Worm (Caenorhabditis elegans) whole organism, L4 larva: ENCODE measurements around the gene Y37B11A.3.

Experiments used
- D1046.2 ChIP-seq: fragments of 200-800 bp; sonication (Bioruptor generic); IDR thresholded peaks from 2 replicates; pipeline ENCODE4 v1.3.6; 2022; ENCODE audit warnings: missing genetic modification characterization, missing compliant biosample characterization
- F10B5.3 ChIP-seq: sonication (generic microtip); optimal IDR thresholded peaks from 2 replicates; lab custom pipeline; 2016; ENCODE audit warnings: mild to moderate bottlenecking, missing genetic modification characterization, missing compliant biosample characterization
- F26F4.8 ChIP-seq: fragments of 200-800 bp; sonication (Bioruptor generic); conservative IDR thresholded peaks from 2 replicates; pipeline ENCODE4 v1.3.6; 2022; ENCODE audit warnings: missing genetic modification characterization, missing compliant biosample characterization
- T26A8.4 ChIP-seq: fragments of 200-800 bp; sonication (Bioruptor generic); IDR thresholded peaks from 2 replicates; pipeline ENCODE4 v1.3.6; 2022; ENCODE audit warnings: missing genetic modification characterization, missing compliant biosample characterization
- Y48G9A.11 ChIP-seq: fragments of 200-800 bp; sonication (Bioruptor generic); IDR thresholded peaks from 2 replicates; pipeline ENCODE4 v1.3.6; 2022; ENCODE audit warnings: missing genetic modification reagents, missing genetic modification characterization, missing compliant biosample characterization
- Y5F2A.4 ChIP-seq: fragments of 200-800 bp; sonication (Bioruptor generic); optimal IDR thresholded peaks from 2 replicates; lab custom pipeline; 2018; ENCODE audit warnings: mild to moderate bottlenecking, missing genetic modification characterization, missing compliant biosample characterization
- Y75B8A.6 ChIP-seq: fragments of 200-800 bp; sonication (Bioruptor generic); IDR thresholded peaks from 2 replicates; pipeline ENCODE4 v1.3.6; 2022; ENCODE audit warnings: missing genetic modification reagents, missing genetic modification characterization, missing compliant biosample characterization
- ZK337.2 ChIP-seq: fragments of 200-800 bp; sonication (Bioruptor generic); IDR thresholded peaks from 2 replicates; pipeline ENCODE4 v1.3.6; 2022; ENCODE audit warnings: missing genetic modification reagents, missing genetic modification characterization, missing compliant biosample characterization
- ZK546.5 ChIP-seq, 2 experiments: sonication (generic microtip); optimal IDR thresholded peaks; 2 replicates each; lab custom pipeline; 2017; ENCODE audit warnings: missing biosample characterization in 2 of 2, missing genetic modification characterization in 2 of 2
- aly-2 ChIP-seq: sonication (generic microtip); optimal IDR thresholded peaks from 2 replicates; lab custom pipeline; 2018; ENCODE audit warnings: missing biosample characterization, missing genetic modification characterization
- arid-1 ChIP-seq: fragments of 200-800 bp; sonication (Bioruptor generic); conservative IDR thresholded peaks from 2 replicates; pipeline ENCODE4 v1.3.6; 2022; ENCODE audit warnings: missing genetic modification reagents, missing genetic modification characterization, missing compliant biosample characterization
- ceh-20 ChIP-seq: fragments of 200-800 bp; sonication (Bioruptor generic); IDR thresholded peaks from 2 replicates; pipeline ENCODE4 v1.3.6; 2022; ENCODE audit warnings: missing genetic modification reagents, missing genetic modification characterization, missing compliant biosample characterization
- ceh-32 ChIP-seq: sonication (generic microtip); optimal IDR thresholded peaks from 2 replicates; lab custom pipeline; 2016; ENCODE audit warnings: mild to moderate bottlenecking, missing genetic modification characterization, missing compliant biosample characterization; ENCODE audit not compliant: poor library complexity
- cey-2 ChIP-seq: sonication (generic microtip); optimal IDR thresholded peaks from 3 replicates; lab custom pipeline; 2017; ENCODE audit warnings: missing genetic modification characterization, mild to moderate bottlenecking, missing compliant biosample characterization, antibody characterized with exemption, borderline replicate concordance; ENCODE audit not compliant: insufficient read depth
- daf-12 ChIP-seq: fragments of 150-350 bp; optimal IDR thresholded peaks from 2 replicates; lab custom pipeline; 2014; ENCODE audit warnings: missing biosample characterization, missing genetic modification reagents, missing genetic modification characterization
- daf-16 ChIP-seq, 3 experiments: sonication (generic microtip); optimal IDR thresholded peaks; 2 replicates each; lab custom pipeline; 2016 to 2017; ENCODE audit warnings: missing genetic modification characterization in 3 of 3, missing genetic modification reagents in 3 of 3, mild to moderate bottlenecking in 2 of 3, missing compliant biosample characterization in 2 of 3, missing biosample characterization in 1 of 3, moderate library complexity in 1 of 3
- daf-19 ChIP-seq: fragments of 200-800 bp; sonication (Bioruptor generic); conservative IDR thresholded peaks from 2 replicates; pipeline ENCODE4 v1.3.6; 2022; ENCODE audit warnings: missing genetic modification characterization, missing compliant biosample characterization
- dmd-6 ChIP-seq: fragments of 200-800 bp; sonication (Bioruptor generic); IDR thresholded peaks from 2 replicates; pipeline ENCODE4 v1.3.6; 2022; ENCODE audit warnings: missing genetic modification reagents, missing genetic modification characterization, missing compliant biosample characterization
- dmd-9 ChIP-seq: fragments of 200-800 bp; sonication (Bioruptor generic); IDR thresholded peaks from 2 replicates; pipeline ENCODE4 v1.3.6; 2022; ENCODE audit warnings: missing genetic modification reagents, missing genetic modification characterization, missing compliant biosample characterization
- dve-1 ChIP-seq: sonication (generic microtip); optimal IDR thresholded peaks from 2 replicates; lab custom pipeline; 2017; ENCODE audit warnings: antibody characterized with exemption, mild to moderate bottlenecking, missing genetic modification characterization, missing compliant biosample characterization; ENCODE audit not compliant: insufficient read depth
- egl-43 ChIP-seq: fragments of 200-800 bp; sonication (Bioruptor generic); IDR thresholded peaks from 2 replicates; pipeline ENCODE4 v1.3.6; 2022; ENCODE audit warnings: missing genetic modification reagents, missing genetic modification characterization, missing compliant biosample characterization
- gei-8 ChIP-seq: fragments of 200-800 bp; sonication (Bioruptor generic); optimal IDR thresholded peaks from 2 replicates; lab custom pipeline; 2018; ENCODE audit warnings: mild to moderate bottlenecking, missing genetic modification characterization, missing compliant biosample characterization
- hlh-11 ChIP-seq: fragments of 200-800 bp; sonication (Bioruptor generic); optimal IDR thresholded peaks from 2 replicates; lab custom pipeline; 2018; ENCODE audit warnings: mild to moderate bottlenecking, missing genetic modification characterization, missing compliant biosample characterization
- lim-7 ChIP-seq: fragments of 200-800 bp; sonication (Bioruptor generic); IDR thresholded peaks from 2 replicates; pipeline ENCODE4 v1.3.6; 2022; ENCODE audit warnings: missing genetic modification characterization, missing compliant biosample characterization
- lin-1 ChIP-seq: fragments of 200-800 bp; sonication (Bioruptor generic); IDR thresholded peaks from 2 replicates; pipeline ENCODE4 v1.3.6; 2022; ENCODE audit warnings: missing genetic modification reagents, missing genetic modification characterization, missing compliant biosample characterization
- lin-38 ChIP-seq: fragments of 200-800 bp; sonication (Bioruptor generic); IDR thresholded peaks from 2 replicates; pipeline ENCODE4 v1.3.6; 2022; ENCODE audit warnings: missing genetic modification reagents, missing genetic modification characterization, missing compliant biosample characterization
- lin-39 ChIP-seq: fragments of 150-350 bp; optimal IDR thresholded peaks from 2 replicates; lab custom pipeline; 2014; ENCODE audit warnings: missing biosample characterization, missing genetic modification reagents, missing genetic modification characterization
- madf-9 ChIP-seq: fragments of 200-800 bp; sonication (Bioruptor generic); conservative IDR thresholded peaks from 2 replicates; pipeline ENCODE4 v1.3.6; 2022; ENCODE audit warnings: missing genetic modification reagents, missing genetic modification characterization, missing compliant biosample characterization
- mdt-29 ChIP-seq: fragments of 200-800 bp; sonication (Bioruptor generic); IDR thresholded peaks from 2 replicates; pipeline ENCODE4 v1.3.6; 2022; ENCODE audit warnings: missing genetic modification reagents, missing genetic modification characterization, missing compliant biosample characterization
- mep-1 ChIP-seq: fragments of 150-350 bp; sonication (generic microtip); optimal IDR thresholded peaks from 3 replicates; lab custom pipeline; 2014; ENCODE audit warnings: missing biosample characterization, missing genetic modification characterization
- mes-2 ChIP-seq: sonication (generic microtip); optimal IDR thresholded peaks from 2 replicates; lab custom pipeline; 2016; ENCODE audit warnings: missing genotype, mild to moderate bottlenecking, missing genetic modification characterization, missing compliant biosample characterization; ENCODE audit not compliant: poor library complexity, severe bottlenecking
- mxl-3 ChIP-seq: fragments of 200-800 bp; sonication (Bioruptor generic); optimal IDR thresholded peaks from 2 replicates; lab custom pipeline; 2018; ENCODE audit warnings: mild to moderate bottlenecking, missing genetic modification characterization, missing compliant biosample characterization
- nhr-11 ChIP-seq: fragments of 150-350 bp; optimal IDR thresholded peaks from 2 replicates; lab custom pipeline; 2014; ENCODE audit warnings: missing biosample characterization, missing genetic modification characterization
- nhr-111 ChIP-seq: fragments of 200-800 bp; sonication (Bioruptor generic); optimal IDR thresholded peaks from 2 replicates; lab custom pipeline; 2018; ENCODE audit warnings: mild to moderate bottlenecking, missing genetic modification characterization, missing compliant biosample characterization
- nhr-237 ChIP-seq: sonication (generic microtip); optimal IDR thresholded peaks from 2 replicates; lab custom pipeline; 2017; ENCODE audit warnings: missing biosample characterization, missing genetic modification characterization
- nhr-25 ChIP-seq: sonication (generic microtip); optimal IDR thresholded peaks from 2 replicates; lab custom pipeline; 2017; ENCODE audit warnings: missing genetic modification characterization, mild to moderate bottlenecking, missing compliant biosample characterization, antibody characterized with exemption, moderate library complexity, borderline replicate concordance; ENCODE audit not compliant: insufficient read depth
- nhr-28 ChIP-seq: fragments of 150-350 bp; optimal IDR thresholded peaks from 2 replicates; lab custom pipeline; 2014; ENCODE audit warnings: missing biosample characterization, missing genetic modification characterization
- nhr-41 ChIP-seq: fragments of 200-800 bp; sonication (Bioruptor generic); IDR thresholded peaks from 2 replicates; pipeline ENCODE4 v1.3.6; 2022; ENCODE audit warnings: missing genetic modification reagents, missing genetic modification characterization, missing compliant biosample characterization
- nhr-77 ChIP-seq: fragments of 150-350 bp; optimal IDR thresholded peaks from 2 replicates; lab custom pipeline; 2014; ENCODE audit warnings: missing biosample characterization, missing genetic modification characterization
- pha-4 ChIP-seq, 2 experiments: fragments of 150-350 bp in 1 of 2; fragments of 200-800 bp in 1 of 2; sonication (Bioruptor generic) in 1 of 2; IDR thresholded peaks in 1 of 2; optimal IDR thresholded peaks in 1 of 2; 2 replicates each; pipeline versions ENCODE4 v1.3.6 to Lab custom; 2014 to 2022; ENCODE audit warnings: missing genetic modification characterization in 2 of 2, missing genetic modification reagents in 2 of 2, missing biosample characterization in 1 of 2, missing compliant biosample characterization in 1 of 2
- pqm-1 ChIP-seq: sonication (generic microtip); optimal IDR thresholded peaks from 2 replicates; lab custom pipeline; 2017; ENCODE audit warnings: missing biosample characterization, missing genetic modification characterization
- set-16 ChIP-seq: fragments of 200-800 bp; sonication (Bioruptor generic); IDR thresholded peaks from 2 replicates; pipeline ENCODE4 v1.3.6; 2022; ENCODE audit warnings: missing genetic modification reagents, missing genetic modification characterization, missing compliant biosample characterization
- skn-1 ChIP-seq: fragments of 150-350 bp; optimal IDR thresholded peaks from 2 replicates; lab custom pipeline; 2014; ENCODE audit warnings: missing biosample characterization, missing genetic modification characterization
- spr-3 ChIP-seq: fragments of 200-800 bp; sonication (Bioruptor generic); optimal IDR thresholded peaks from 2 replicates; lab custom pipeline; 2018; ENCODE audit warnings: mild to moderate bottlenecking, missing genetic modification characterization, missing compliant biosample characterization
- tra-1 ChIP-seq: fragments of 200-800 bp; sonication (Bioruptor generic); IDR thresholded peaks from 2 replicates; pipeline ENCODE4 v1.3.6; 2022; ENCODE audit warnings: missing genetic modification reagents, missing genetic modification characterization, missing compliant biosample characterization
- unc-39 ChIP-seq: sonication (generic microtip); optimal IDR thresholded peaks from 2 replicates; lab custom pipeline; 2017; ENCODE audit warnings: missing biosample characterization, missing genetic modification characterization
- zag-1 ChIP-seq: fragments of 150-350 bp; optimal IDR thresholded peaks from 2 replicates; lab custom pipeline; 2014; ENCODE audit warnings: missing biosample characterization, missing genetic modification characterization
- zfp-3 ChIP-seq: fragments of 200-800 bp; sonication (Bioruptor generic); conservative IDR thresholded peaks from 2 replicates; pipeline ENCODE4 v1.3.6; 2022; ENCODE audit warnings: missing genetic modification reagents, missing genetic modification characterization, missing compliant biosample characterization
- ztf-11 ChIP-seq: fragments of 150-350 bp; optimal IDR thresholded peaks from 2 replicates; lab custom pipeline; 2014; ENCODE audit warnings: missing biosample characterization, missing genetic modification characterization

The Y37B11A.3 gene

DNA sequence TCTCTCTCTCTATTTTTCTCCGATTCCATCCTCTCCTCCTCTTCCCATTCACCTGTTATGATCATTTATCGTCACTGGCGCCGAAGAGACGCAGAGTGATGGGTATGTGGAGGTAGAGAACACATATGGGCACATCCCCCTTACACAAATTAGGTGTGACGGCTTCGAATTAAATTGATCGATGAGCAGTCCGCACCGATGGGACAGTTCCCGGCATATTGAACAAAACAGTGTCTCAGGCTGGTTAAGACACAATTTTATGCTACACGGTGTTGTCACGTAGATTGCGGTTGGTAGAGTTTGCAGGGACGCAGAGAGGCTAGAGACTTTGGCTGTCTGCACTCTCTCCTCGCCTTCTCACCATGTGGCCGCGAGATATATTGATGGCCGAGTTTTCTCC, 29.7 kb upstream of the Y37B11A.3 start, which contains the start of gene R12B2.7:
R12B2.7 (plus strand) TSS at position 247 of the 400 bp plus-strand sequence.
- TF ChIP-seq mep-1 (tag; lab: Kevin White, UChicago), result no peak
- TF ChIP-seq ZK546.5 (tag; optimal IDR thresholded peaks at IDR 0.05; lab: Kevin White, UChicago), result no peak
- no peak for TF ChIP-seq ztf-11 (tag; lab: Kevin White, UChicago)
- no peak for TF ChIP-seq madf-9
- TF ChIP-seq F10B5.3 (tag; lab: Kevin White, UChicago), result no peak
- TF ChIP-seq hlh-11 (tag; lab: Kevin White, UChicago), result peak; percentile 76
- no peak for TF ChIP-seq cey-2 (tag; lab: Kevin White, UChicago)
- TF ChIP-seq gei-8 (GFP tag; lab: Kevin White, UChicago), result no peak
- no peak for TF ChIP-seq mdt-29 (GFP tag; lab: Robert Waterston, UW)
- TF ChIP-seq ZK337.2, result no peak
- TF ChIP-seq mes-2, result peak; percentile 43
- no peak for TF ChIP-seq Y5F2A.4
- TF ChIP-seq ceh-20, result peak; percentile 56; the same call in 1 of the 2 replicates
- TF ChIP-seq skn-1 (tag; lab: Kevin White, UChicago), result no peak
- TF ChIP-seq nhr-77 (tag; lab: Kevin White, UChicago), result no peak
- TF ChIP-seq nhr-28 (tag; lab: Kevin White, UChicago), result peak; percentile 45
- TF ChIP-seq lim-7, result no peak
- peak; percentile 30 for TF ChIP-seq mxl-3 (GFP tag; lab: Kevin White, UChicago)
- no peak for TF ChIP-seq D1046.2 (GFP tag; lab: Robert Waterston, UW)
- no peak for TF ChIP-seq arid-1 (GFP tag; lab: Robert Waterston, UW)
- TF ChIP-seq zag-1 (tag; lab: Kevin White, UChicago), result no peak
- TF ChIP-seq nhr-111 (GFP tag; lab: Kevin White, UChicago), result no peak
- 0 out of 2 replicates have a peak, but pooled peaks have one; percentile 17 for TF ChIP-seq T26A8.4 (GFP tag; lab: Robert Waterston, UW)
- no peak for TF ChIP-seq lin-38 (GFP tag; lab: Robert Waterston, UW)
- TF ChIP-seq dmd-9 (GFP tag; lab: Robert Waterston, UW), result no peak
- TF ChIP-seq spr-3 (GFP tag; lab: Kevin White, UChicago), result no peak
- TF ChIP-seq dve-1 (tag; lab: Kevin White, UChicago), result no peak
- no peak for TF ChIP-seq daf-16 (GFP tag; optimal IDR thresholded peaks at IDR 0.05; lab: Kevin White, UChicago)
- TF ChIP-seq daf-16 (tag; optimal IDR thresholded peaks at IDR 0.05; lab: Kevin White, UChicago), result peak; percentile 18
- TF ChIP-seq aly-2 (tag; lab: Kevin White, UChicago), result no peak
- peak; percentile 21; the same call in 1 of the 2 replicates for TF ChIP-seq dmd-6 (GFP tag; lab: Robert Waterston, UW)
- TF ChIP-seq zfp-3 (GFP tag; lab: Robert Waterston, UW), result no peak
- TF ChIP-seq set-16, result no peak
- no peak for TF ChIP-seq daf-12
- no peak for TF ChIP-seq egl-43 (GFP tag; lab: Robert Waterston, UW)
- no peak for TF ChIP-seq nhr-41 (GFP tag; lab: Robert Waterston, UW)

DNA sequence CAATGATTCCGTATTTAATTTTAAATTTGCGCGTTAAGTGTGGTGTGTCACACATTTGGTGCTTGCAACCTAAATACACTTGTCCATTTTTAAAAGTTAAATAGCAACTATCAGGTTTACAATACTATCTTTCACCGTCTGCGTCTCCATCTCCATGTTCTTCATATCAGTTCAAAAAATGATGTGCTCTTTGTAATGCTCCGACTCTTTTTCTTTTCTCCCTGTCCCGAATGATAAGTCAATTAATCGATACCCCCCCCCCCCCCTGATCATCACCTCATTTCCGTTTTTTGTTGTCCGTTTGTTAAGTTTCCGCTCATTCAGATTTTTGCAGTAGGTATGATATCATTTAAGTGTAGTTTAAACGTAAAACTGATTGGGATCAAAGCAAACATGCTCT, 29.0 kb upstream of the Y37B11A.3 start:
- TF ChIP-seq Y48G9A.11 (GFP tag; lab: Robert Waterston, UW) (no peak), T26A8.4 (GFP tag; lab: Robert Waterston, UW) (no peak), nhr-25 (tag; lab: Kevin White, UChicago) (no peak), daf-19 (no peak), nhr-11 (tag; lab: Kevin White, UChicago) (no peak), lin-39 (tag; lab: Kevin White, UChicago) (no peak), Y75B8A.6 (no peak), lim-7 (no peak), hlh-11 (tag; lab: Kevin White, UChicago) (peak; percentile 27), arid-1 (GFP tag; lab: Robert Waterston, UW) (no peak), D1046.2 (GFP tag; lab: Robert Waterston, UW) (no peak), pha-4 (GFP tag; IDR thresholded peaks at IDR 0.05; lab: Robert Waterston, UW) (no peak), pha-4 (tag; optimal IDR thresholded peaks at IDR 0.05; lab: Kevin White, UChicago) (no peak), lin-1 (GFP tag; lab: Robert Waterston, UW) (peak; percentile 53; the same call in 1 of the 2 replicates), F10B5.3 (tag; lab: Kevin White, UChicago) (no peak), tra-1 (GFP tag; lab: Robert Waterston, UW) (no peak), F26F4.8 (GFP tag; lab: Robert Waterston, UW) (no peak), unc-39 (no peak), egl-43 (GFP tag; lab: Robert Waterston, UW) (no peak), nhr-237 (no peak), ceh-32 (tag; lab: Kevin White, UChicago) (no peak), pqm-1 (tag; lab: Kevin White, UChicago) (peak; percentile 57)
